Fruit fly (Drosophila melanogaster): ENCODE results near the gene CG33229.

Gene CG33229

dm6 chr3L:180262-180543, 43.4 kb upstream of the CG33229 start:
- 0 out of 3 replicates have a peak, but pooled peaks have one; percentile 3 for TF ChIP-seq CG6163 (GFP tag; IDR thresholded peaks at IDR 0.05)
- no peak for TF ChIP-seq CG10669 (GFP tag; optimal IDR thresholded peaks at IDR 0.05)

- TF ChIP-seq CG10669 (GFP tag; optimal IDR thresholded peaks at IDR 0.05) = no peak
- TF ChIP-seq CG11294 (GFP tag; IDR thresholded peaks at IDR 0.05) = peak; percentile 37; the same call in 1 of the 2 replicates
- no peak for TF ChIP-seq Eip93F (GFP tag; optimal IDR thresholded peaks at IDR 0.05)
- peak; percentile 70 for TF ChIP-seq CG11902 (GFP tag; optimal IDR thresholded peaks at IDR 0.05)
- TF ChIP-seq Ets21C (GFP tag; optimal IDR thresholded peaks at IDR 0.05) = peak; percentile 81
- TF ChIP-seq fkh (GFP tag; optimal IDR thresholded peaks at IDR 0.05) = no peak
- no peak for TF ChIP-seq Hr4 (GFP tag; optimal IDR thresholded peaks at IDR 0.05)
- no peak for TF ChIP-seq CG3919 (GFP tag; optimal IDR thresholded peaks at IDR 0.05)
- TF ChIP-seq CG7368 (GFP tag; optimal IDR thresholded peaks at IDR 0.05) = no peak
- peak; percentile 50 for TF ChIP-seq Lpt (GFP tag; optimal IDR thresholded peaks at IDR 0.05)
- TF ChIP-seq topi (GFP tag; optimal IDR thresholded peaks at IDR 0.05) = no peak
- no peak for TF ChIP-seq CG15336 (GFP tag; IDR thresholded peaks at IDR 0.05)
- TF ChIP-seq Gug (GFP tag; IDR thresholded peaks at IDR 0.05) = peak; percentile 72
- TF ChIP-seq Sox102F (GFP tag; optimal IDR thresholded peaks at IDR 0.05) = no peak
- TF ChIP-seq Sox15 (GFP tag; optimal IDR thresholded peaks at IDR 0.05) = peak; percentile 65
- peak; percentile 87 for TF ChIP-seq Smox (GFP tag; optimal IDR thresholded peaks at IDR 0.05)
- peak; percentile 88 for TF ChIP-seq Sox14 (GFP tag; optimal IDR thresholded peaks at IDR 0.05)
- no peak for TF ChIP-seq spab (GFP tag; optimal IDR thresholded peaks at IDR 0.05)
- peak; percentile 91 for TF ChIP-seq lz (GFP tag; optimal IDR thresholded peaks at IDR 0.05)
- no peak; the same call in none of the 3 replicates for TF ChIP-seq CG8119 (GFP tag; IDR thresholded peaks at IDR 0.05)
- TF ChIP-seq CG6854 (GFP tag; optimal IDR thresholded peaks at IDR 0.05) = no peak
- TF ChIP-seq CG3032 (tag; optimal IDR thresholded peaks at IDR 0.05) = peak; percentile 78
- peak; percentile 85 for TF ChIP-seq cyc (GFP tag; optimal IDR thresholded peaks at IDR 0.05)
- TF ChIP-seq CG16779 (tag; optimal IDR thresholded peaks at IDR 0.05) = no peak
- no peak for TF ChIP-seq OdsH (GFP tag; optimal IDR thresholded peaks at IDR 0.05)
- no peak for TF ChIP-seq CG32006 (GFP tag; optimal IDR thresholded peaks at IDR 0.05)
- TF ChIP-seq CG8632 (GFP tag; optimal IDR thresholded peaks at IDR 0.05) = peak; percentile 67
- peak; percentile 85 for TF ChIP-seq CG10631 (GFP tag; optimal IDR thresholded peaks at IDR 0.05)
- TF ChIP-seq fd85E (GFP tag; optimal IDR thresholded peaks at IDR 0.05) = peak; percentile 53
- TF ChIP-seq CG6276 (GFP tag; optimal IDR thresholded peaks at IDR 0.05) = no peak
- peak; percentile 84 for TF ChIP-seq CG6792 (GFP tag; optimal IDR thresholded peaks at IDR 0.05)
- peak; percentile 79 for TF ChIP-seq acj6 (GFP tag; optimal IDR thresholded peaks at IDR 0.05)
- peak; percentile 90 for TF ChIP-seq esn (GFP tag; optimal IDR thresholded peaks at IDR 0.05)
- no peak for TF ChIP-seq Hr39 (GFP tag; optimal IDR thresholded peaks at IDR 0.05)
- TF ChIP-seq fd59A (GFP tag; optimal IDR thresholded peaks at IDR 0.05) = peak; percentile 37
- peak; percentile 73 for TF ChIP-seq CG34406 (GFP tag; optimal IDR thresholded peaks at IDR 0.05)
- TF ChIP-seq Eip75B (GFP tag; optimal IDR thresholded peaks at IDR 0.05) = no peak
- TF ChIP-seq Hr38 (GFP tag; optimal IDR thresholded peaks at IDR 0.05) = peak; percentile 69
- no peak for TF ChIP-seq Eip78C (GFP tag)
- peak; percentile 88 for TF ChIP-seq dsx (GFP tag; optimal IDR thresholded peaks at IDR 0.05; ENCODE audit: poor library complexity, severe bottlenecking)
- no peak for TF ChIP-seq dac (GFP tag; optimal IDR thresholded peaks at IDR 0.05)
- TF ChIP-seq CG6808 (GFP tag; optimal IDR thresholded peaks at IDR 0.05) = no peak
- no peak for TF ChIP-seq CG9139 (GFP tag; optimal IDR thresholded peaks at IDR 0.05)
- peak; percentile 81 for TF ChIP-seq CG6163 (GFP tag; IDR thresholded peaks at IDR 0.05)
- no peak for TF ChIP-seq CG1621 (tag; optimal IDR thresholded peaks at IDR 0.05)
- TF ChIP-seq CG4318 (GFP tag; optimal IDR thresholded peaks at IDR 0.05) = no peak
- no peak for TF ChIP-seq pdm3 (GFP tag; optimal IDR thresholded peaks at IDR 0.05)
- no peak for TF ChIP-seq net (GFP tag; optimal IDR thresholded peaks at IDR 0.05)
- peak; percentile 4 for TF ChIP-seq CG11762 (GFP tag; optimal IDR thresholded peaks at IDR 0.05; ENCODE audit: insufficient read depth)
- TF ChIP-seq svp (GFP tag) = peak; percentile 98
- no peak for TF ChIP-seq Ets96B (tag; optimal IDR thresholded peaks at IDR 0.05)
Observed at dm6 chr3L:184251-184650, 39.4 kb upstream of the CG33229 start, which contains the start of the genes CG34140, Mkp and Mtch. TSS of gene CG34140 (minus strand) at chr3L:184424. TSS of gene Mkp (minus strand) at chr3L:184540. TSS of gene Mtch (plus strand) at chr3L:184626.
